Worm (Caenorhabditis elegans) whole organism, L1 larva: ENCODE data around the gene ZK1320.5.

ENCODE experiments used
- C04F5.9 ChIP-seq: sonication (generic microtip); optimal IDR thresholded peaks from 2 replicates; lab custom pipeline; 2016; ENCODE audit warnings: missing genetic modification characterization, missing compliant biosample characterization
- C16A3.4 ChIP-seq: fragments of 150-350 bp; optimal IDR thresholded peaks from 2 replicates; lab custom pipeline; 2014; ENCODE audit warnings: missing biosample characterization, missing genetic modification characterization
- C34B4.2 ChIP-seq: sonication (generic microtip); optimal IDR thresholded peaks from 2 replicates; lab custom pipeline; 2017; ENCODE audit warnings: mild to moderate bottlenecking, missing genetic modification characterization, missing compliant biosample characterization
- aly-2 ChIP-seq: fragments of 150-350 bp; optimal IDR thresholded peaks from 2 replicates; lab custom pipeline; 2014; ENCODE audit warnings: missing biosample characterization, missing genetic modification characterization
- blmp-1 ChIP-seq: fragments of 150-350 bp; optimal IDR thresholded peaks from 2 replicates; lab custom pipeline; 2014; ENCODE audit warnings: missing biosample characterization, missing genetic modification characterization
- ceh-8 ChIP-seq: fragments of 200-800 bp; sonication (Bioruptor generic); optimal IDR thresholded peaks from 2 replicates; lab custom pipeline; 2018; ENCODE audit warnings: mild to moderate bottlenecking, missing genetic modification characterization, moderate library complexity, missing compliant biosample characterization
- ceh-90 ChIP-seq: sonication (generic microtip); optimal IDR thresholded peaks from 2 replicates; lab custom pipeline; 2016; ENCODE audit warnings: missing genetic modification characterization, missing compliant biosample characterization
- ces-1 ChIP-seq: fragments of 150-350 bp; optimal IDR thresholded peaks from 2 replicates; lab custom pipeline; 2014; ENCODE audit warnings: missing biosample characterization, missing genetic modification reagents, missing genetic modification characterization
- dpl-1 ChIP-seq, 3 experiments: fragments of 150-350 bp in 2 of 3; sonication (generic microtip) in 1 of 3; optimal IDR thresholded peaks; 2 replicates each; lab custom pipeline; 2014 to 2017; ENCODE audit warnings: missing biosample characterization in 3 of 3, missing genetic modification characterization in 3 of 3, missing genetic modification reagents in 3 of 3
- dsc-1 ChIP-seq: sonication (generic microtip); optimal IDR thresholded peaks from 2 replicates; lab custom pipeline; 2016; ENCODE audit warnings: mild to moderate bottlenecking, missing genetic modification characterization, missing compliant biosample characterization
- efl-1 ChIP-seq, 4 experiments: fragments of 150-350 bp; optimal IDR thresholded peaks in 3 of 4; peaks in 1 of 4; 1 replicate in 1 of 4; 2 replicates in 3 of 4; lab custom pipeline; 2014; ENCODE audit warnings: missing biosample characterization in 2 of 4, missing genetic modification characterization in 2 of 4, missing genetic modification reagents in 2 of 4
- efl-3 ChIP-seq: fragments of 200-800 bp; sonication (Bioruptor generic); optimal IDR thresholded peaks from 2 replicates; lab custom pipeline; 2018; ENCODE audit warnings: mild to moderate bottlenecking, missing genetic modification characterization, missing compliant biosample characterization
- elt-2 ChIP-seq: sonication (generic microtip); optimal IDR thresholded peaks from 2 replicates; lab custom pipeline; 2016; ENCODE audit warnings: missing genetic modification characterization, mild to moderate bottlenecking, inconsistent platforms, missing compliant biosample characterization, missing genetic modification reagents
- elt-3 ChIP-seq, 6 experiments: fragments of 150-350 bp in 1 of 6; sonication (generic microtip); optimal IDR thresholded peaks; 2 replicates each; lab custom pipeline; 2017 to 2018; ENCODE audit warnings: missing biosample characterization in 6 of 6, missing genetic modification characterization in 6 of 6, inconsistent platforms in 1 of 6
- ets-5 ChIP-seq: fragments of 200-800 bp; sonication (Bioruptor generic); IDR thresholded peaks from 2 replicates; pipeline ENCODE4 v1.3.6; 2022; ENCODE audit warnings: missing genetic modification characterization, missing compliant biosample characterization
- fkh-10 ChIP-seq: sonication (generic microtip); optimal IDR thresholded peaks from 2 replicates; lab custom pipeline; 2017; ENCODE audit warnings: missing biosample characterization, missing genetic modification reagents, missing genetic modification characterization
- fkh-4 ChIP-seq: sonication (generic microtip); optimal IDR thresholded peaks from 2 replicates; lab custom pipeline; 2016; ENCODE audit warnings: missing compliant biosample characterization, missing genetic modification characterization, borderline replicate concordance
- fos-1 ChIP-seq: fragments of 150-350 bp; optimal IDR thresholded peaks from 2 replicates; lab custom pipeline; 2014; ENCODE audit warnings: missing biosample characterization, missing genetic modification characterization
- grh-1 ChIP-seq: fragments of 200-800 bp; sonication (Bioruptor generic); IDR thresholded peaks from 2 replicates; pipeline ENCODE4 v1.3.6; 2022; ENCODE audit warnings: missing genetic modification reagents, missing genetic modification characterization, missing compliant biosample characterization
- lin-13 ChIP-seq: fragments of 150-350 bp; optimal IDR thresholded peaks from 2 replicates; lab custom pipeline; 2014; ENCODE audit warnings: missing biosample characterization, missing genetic modification reagents, missing genetic modification characterization
- lin-14 ChIP-seq: fragments of 200-800 bp; sonication (Bioruptor generic); optimal IDR thresholded peaks from 2 replicates; lab custom pipeline; 2018; ENCODE audit warnings: mild to moderate bottlenecking, missing genetic modification characterization, moderate library complexity, missing compliant biosample characterization
- lin-15B ChIP-seq: fragments of 150-350 bp; sonication (generic microtip); optimal IDR thresholded peaks from 3 replicates; lab custom pipeline; 2014; ENCODE audit warnings: missing biosample characterization, missing genetic modification characterization
- lin-39 ChIP-seq: fragments of 150-350 bp; optimal IDR thresholded peaks from 2 replicates; lab custom pipeline; 2014; ENCODE audit warnings: missing biosample characterization, missing genetic modification reagents, missing genetic modification characterization
- lsy-2 ChIP-seq, 2 experiments: fragments of 150-350 bp; optimal IDR thresholded peaks; 2 replicates each; lab custom pipeline; 2014; ENCODE audit warnings: missing biosample characterization in 2 of 2, missing genetic modification characterization in 2 of 2
- mef-2 ChIP-seq: fragments of 150-350 bp; optimal IDR thresholded peaks from 2 replicates; lab custom pipeline; 2014; ENCODE audit warnings: missing biosample characterization, missing genetic modification characterization
- nhr-11 ChIP-seq: fragments of 150-350 bp; optimal IDR thresholded peaks from 2 replicates; lab custom pipeline; 2014; ENCODE audit warnings: missing biosample characterization, missing genetic modification characterization
- nhr-19 ChIP-seq: fragments of 200-800 bp; sonication (Bioruptor generic); conservative IDR thresholded peaks from 2 replicates; pipeline ENCODE4 v1.3.6; 2022; ENCODE audit warnings: missing genetic modification characterization, missing compliant biosample characterization
- nhr-237 ChIP-seq: fragments of 150-350 bp; optimal IDR thresholded peaks from 2 replicates; lab custom pipeline; 2014; ENCODE audit warnings: missing biosample characterization, missing genetic modification characterization
- nhr-28 ChIP-seq: fragments of 150-350 bp; optimal IDR thresholded peaks from 2 replicates; lab custom pipeline; 2014; ENCODE audit warnings: missing biosample characterization, missing genetic modification characterization
- nhr-77 ChIP-seq: fragments of 150-350 bp; optimal IDR thresholded peaks from 2 replicates; lab custom pipeline; 2014; ENCODE audit warnings: missing biosample characterization, missing genetic modification characterization
- nhr-84 ChIP-seq: sonication (generic microtip); optimal IDR thresholded peaks from 2 replicates; lab custom pipeline; 2017; ENCODE audit warnings: missing biosample characterization, missing genetic modification characterization
- nhr-85 ChIP-seq: sonication (generic microtip); peaks from one replicate; lab custom pipeline; 2016; ENCODE audit warnings: missing genetic modification characterization, inconsistent platforms, missing compliant biosample characterization
- nhr-90 ChIP-seq: sonication (generic microtip); optimal IDR thresholded peaks from 2 replicates; lab custom pipeline; 2016; ENCODE audit warnings: mild to moderate bottlenecking, missing genetic modification characterization, missing compliant biosample characterization; ENCODE audit not compliant: poor library complexity
- pag-3 ChIP-seq: sonication (generic microtip); optimal IDR thresholded peaks from 2 replicates; lab custom pipeline; 2017; ENCODE audit warnings: missing genetic modification characterization, mild to moderate bottlenecking, missing compliant biosample characterization, antibody characterized with exemption, borderline replicate concordance; ENCODE audit not compliant: insufficient read depth
- rnt-1 ChIP-seq: sonication (generic microtip); optimal IDR thresholded peaks from 2 replicates; lab custom pipeline; 2016; ENCODE audit warnings: mild to moderate bottlenecking, missing genetic modification characterization, moderate library complexity, missing compliant biosample characterization
- snpc-4 ChIP-seq: fragments of 150-350 bp; optimal IDR thresholded peaks from 2 replicates; lab custom pipeline; 2014; ENCODE audit warnings: missing biosample characterization, missing genetic modification characterization
- sptf-1 ChIP-seq: fragments of 150-350 bp; optimal IDR thresholded peaks from 2 replicates; lab custom pipeline; 2014; ENCODE audit warnings: missing biosample characterization, missing genetic modification characterization
- tbx-2 ChIP-seq: sonication (generic microtip); optimal IDR thresholded peaks from 2 replicates; lab custom pipeline; 2016; ENCODE audit warnings: missing genetic modification characterization, missing compliant biosample characterization
- vab-15 ChIP-seq: sonication (generic microtip); optimal IDR thresholded peaks from 2 replicates; lab custom pipeline; 2017; ENCODE audit warnings: missing genotype, mild to moderate bottlenecking, missing genetic modification characterization, missing compliant biosample characterization
- ztf-11 ChIP-seq, 2 experiments: sonication (generic microtip); optimal IDR thresholded peaks; 2 replicates each; lab custom pipeline; 2016 to 2017; ENCODE audit warnings: missing genetic modification characterization in 2 of 2, missing biosample characterization in 1 of 2, missing compliant biosample characterization in 1 of 2

Gene ZK1320.5

ce11 chrII:9680493-9680892 is 15.0 kb upstream of the ZK1320.5 start, which contains the start of gene ZK1320.13:
Gene ZK1320.13 (plus strand): TSS chrII:9680793.
- TF ChIP-seq lsy-2 (tag; optimal IDR thresholded peaks at IDR 0.05; lab: Kevin White, UChicago) (no peak), lin-14 (GFP tag; lab: Kevin White, UChicago) (peak; percentile 28), fkh-10 (GFP tag; lab: Kevin White, UChicago) (no peak), lin-15B (no peak)

- no peak for TF ChIP-seq fos-1 (tag; lab: Kevin White, UChicago)
- TF ChIP-seq ceh-8 (GFP tag; lab: Kevin White, UChicago): no peak
- no peak for TF ChIP-seq elt-2 (tag; lab: Kevin White, UChicago)
- no peak for TF ChIP-seq tbx-2 (tag; lab: Kevin White, UChicago)
- TF ChIP-seq lin-14 (GFP tag; lab: Kevin White, UChicago): peak; percentile 26
Measured at ce11 chrII:9679842-9680241, 14.4 kb upstream of the ZK1320.5 start.

ce11 chrII:9677470-9677869 is 12.0 kb upstream of the ZK1320.5 start:
- no peak for TF ChIP-seq C04F5.9 (tag; lab: Kevin White, UChicago)
- no peak for TF ChIP-seq snpc-4 (tag; lab: Kevin White, UChicago)
- no peak for TF ChIP-seq ceh-90 (tag; lab: Kevin White, UChicago)
- peak; percentile 17 for TF ChIP-seq elt-2 (tag; lab: Kevin White, UChicago)
- no peak for TF ChIP-seq ztf-11 (tag; optimal IDR thresholded peaks at IDR 0.05; lab: Kevin White, UChicago)
- peak; percentile 14 for TF ChIP-seq dsc-1

ce11 chrII:9674678-9675077 is 9.2 kb upstream of the ZK1320.5 start, which contains the start of gene arc-1:
Gene arc-1 (plus strand): TSS chrII:9674978.
- TF ChIP-seq lin-13 (GFP tag; lab: Kevin White, UChicago) (no peak), nhr-90 (tag; lab: Kevin White, UChicago) (no peak), nhr-84 (tag; lab: Kevin White, UChicago) (no peak), aly-2 (tag; lab: Kevin White, UChicago) (no peak), nhr-19 (GFP tag; lab: Robert Waterston, UW) (no peak), lsy-2 (tag; optimal IDR thresholded peaks at IDR 0.05; lab: Kevin White, UChicago) (no peak), fkh-10 (GFP tag; lab: Kevin White, UChicago) (no peak), C16A3.4 (tag; lab: Kevin White, UChicago) (no peak), grh-1 (GFP tag; lab: Robert Waterston, UW) (no peak), vab-15 (no peak), nhr-85 (tag; lab: Kevin White, UChicago) (no peak)
- TF ChIP-seq, all 84 proteins: peak for 0

ce11 chrII:9671308-9671707 is 5.8 kb upstream of the ZK1320.5 start, which contains the start of gene ZK1320.7:
Gene ZK1320.7 (plus strand): TSS chrII:9671608.
- TF ChIP-seq C34B4.2 (tag; lab: Kevin White, UChicago) (no peak), efl-1 (optimal IDR thresholded peaks at IDR 0.05; lab: Kevin White, UChicago) (no peak), efl-1 (GFP tag; optimal IDR thresholded peaks at IDR 0.05 in 1 of 2; lab: Kevin White, UChicago) (peak in 1 of 2 experiments; percentile 1)
- TF ChIP-seq, all 84 proteins: peak for 1

- TF ChIP-seq rnt-1 (peak; percentile 62), elt-3 (tag; optimal IDR thresholded peaks at IDR 0.05; lab: Kevin White, UChicago) (peak in 1 of 6 experiments; percentile 6), C34B4.2 (tag; lab: Kevin White, UChicago) (no peak), fos-1 (tag; lab: Kevin White, UChicago) (peak; percentile 37), mef-2 (tag; lab: Kevin White, UChicago) (no peak), fkh-4 (tag; lab: Kevin White, UChicago) (no peak), nhr-11 (tag; lab: Kevin White, UChicago) (peak; percentile 60), nhr-237 (tag; lab: Kevin White, UChicago) (no peak), ets-5 (GFP tag; lab: Robert Waterston, UW) (no peak), C16A3.4 (tag; lab: Kevin White, UChicago) (peak; percentile 69), nhr-77 (tag; lab: Kevin White, UChicago) (peak; percentile 22), blmp-1 (tag; lab: Kevin White, UChicago) (no peak), pag-3 (tag; lab: Kevin White, UChicago) (no peak), nhr-84 (tag; lab: Kevin White, UChicago) (no peak), lin-14 (GFP tag; lab: Kevin White, UChicago) (peak; percentile 71), dpl-1 (GFP tag; optimal IDR thresholded peaks at IDR 0.05; lab: Kevin White, UChicago) (peak; percentile 41 to 70 (median 69)), lin-39 (tag; lab: Kevin White, UChicago) (peak; percentile 57), sptf-1 (tag; lab: Kevin White, UChicago) (no peak), ces-1 (GFP tag; lab: Kevin White, UChicago) (no peak), nhr-28 (tag; lab: Kevin White, UChicago) (no peak), efl-3 (GFP tag; lab: Kevin White, UChicago) (no peak), C04F5.9 (tag; lab: Kevin White, UChicago) (no peak), efl-1 (optimal IDR thresholded peaks at IDR 0.05; lab: Kevin White, UChicago) (peak; percentile 60 to 76), efl-1 (GFP tag; optimal IDR thresholded peaks at IDR 0.05 in 1 of 2; lab: Kevin White, UChicago) (peak; percentile 65 to 97), dsc-1 (peak; percentile 52)
Measured at ce11 chrII:9668959-9669358, 3.5 kb upstream of the ZK1320.5 start, which contains the start of gene taf-8. Gene taf-8 (plus strand): TSS chrII:9669318.
